4 worm cellular contexts compared by ENCODE assay signal in the genomic region with DNA sequence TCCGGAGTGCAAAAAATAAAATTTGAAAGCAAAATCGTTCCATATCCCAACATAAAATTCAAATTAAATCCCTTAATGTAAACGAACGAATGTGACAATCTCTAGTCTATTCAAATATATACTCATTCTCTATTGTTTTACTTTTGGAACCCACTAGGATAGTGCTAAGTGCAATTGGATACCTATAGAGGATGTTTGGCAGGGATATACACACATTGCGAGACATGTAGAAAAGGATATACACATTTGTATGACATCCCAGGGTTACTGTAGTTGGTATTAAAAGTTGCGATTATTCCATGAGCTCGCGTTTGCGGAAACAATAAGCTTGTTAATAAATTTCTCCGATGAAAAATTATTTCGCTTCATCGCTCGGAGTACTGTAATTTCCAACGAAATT.
TF ChIP-seq lines count a peak whose summit lies in the region.

No protein-coding gene starts in this region.

TF ChIP-seq in whole organism, early embryonic, 17 proteins besides CTCF, POLR2A, EP300 and RAD21:
- TF ChIP-seq pes-1 (GFP tag; IDR thresholded peaks at IDR 0.05; lab: Robert Waterston, UW), result peak; percentile 27; the same call in 1 of the 2 replicates
- peak; percentile 42 for TF ChIP-seq ceh-36 (tag; optimal IDR thresholded peaks at IDR 0.05; lab: Kevin White, UChicago)
- no peak for TF ChIP-seq hmg-4 (GFP tag; optimal IDR thresholded peaks at IDR 0.05; lab: Kevin White, UChicago)
- TF ChIP-seq sea-1 (GFP tag; conservative IDR thresholded peaks at IDR 0.05; lab: Robert Waterston, UW), result peak; percentile 30; the same call in 1 of the 2 replicates
- TF ChIP-seq ets-7 (tag; optimal IDR thresholded peaks at IDR 0.05; lab: Kevin White, UChicago), result no peak
- TF ChIP-seq hnd-1 (tag; optimal IDR thresholded peaks at IDR 0.05; lab: Kevin White, UChicago), result no peak
- peak; percentile 8 for TF ChIP-seq ceh-13 (GFP tag; optimal IDR thresholded peaks at IDR 0.05; lab: Kevin White, UChicago)
- TF ChIP-seq B0310.2 (tag; optimal IDR thresholded peaks at IDR 0.05; lab: Kevin White, UChicago), result no peak
- TF ChIP-seq tbx-37 (GFP tag; conservative IDR thresholded peaks at IDR 0.05; lab: Robert Waterston, UW), result no peak
- TF ChIP-seq aly-1 (tag; optimal IDR thresholded peaks at IDR 0.05; lab: Kevin White, UChicago), result no peak
- no peak for TF ChIP-seq F13C5.2 (tag; optimal IDR thresholded peaks at IDR 0.05; lab: Kevin White, UChicago)
- TF ChIP-seq tra-4 (tag; optimal IDR thresholded peaks at IDR 0.05; lab: Kevin White, UChicago), result peak; percentile 33
- TF ChIP-seq hmbx-1 (tag; optimal IDR thresholded peaks at IDR 0.05; lab: Kevin White, UChicago), result no peak
- TF ChIP-seq scrt-1 (GFP tag; IDR thresholded peaks at IDR 0.05; lab: Robert Waterston, UW), result no peak

TF ChIP-seq in whole organism, late embryonic, 69 proteins besides CTCF, POLR2A, EP300 and RAD21:
- TF ChIP-seq nhr-11 (tag; optimal IDR thresholded peaks at IDR 0.05; lab: Kevin White, UChicago) (no peak), dve-1 (tag; optimal IDR thresholded peaks at IDR 0.05; lab: Kevin White, UChicago) (no peak), hlh-13 (GFP tag; optimal IDR thresholded peaks at IDR 0.05; lab: Kevin White, UChicago) (no peak), ama-1 (optimal IDR thresholded peaks at IDR 0.05; lab: Kevin White, UChicago) (peak; percentile 88), odd-2 (tag; optimal IDR thresholded peaks at IDR 0.05; lab: Kevin White, UChicago) (no peak), sox-2 (GFP tag; IDR thresholded peaks at IDR 0.05; lab: Robert Waterston, UW) (peak; percentile 15; the same call in 1 of the 2 replicates), pha-2 (tag; optimal IDR thresholded peaks at IDR 0.05; lab: Kevin White, UChicago) (peak; percentile 3), elt-4 (tag; optimal IDR thresholded peaks at IDR 0.05; lab: Kevin White, UChicago) (no peak), ceh-34 (tag; optimal IDR thresholded peaks at IDR 0.05; lab: Kevin White, UChicago) (peak; percentile 35)

TF ChIP-seq in whole organism, midembryonic, 9 proteins besides CTCF, POLR2A, EP300 and RAD21:
- peak; percentile 41; the same call in 1 of the 2 replicates for TF ChIP-seq flt-1 (GFP tag; IDR thresholded peaks at IDR 0.05; lab: Robert Waterston, UW)
- no peak for TF ChIP-seq ztf-23 (GFP tag; IDR thresholded peaks at IDR 0.05; lab: Robert Waterston, UW)
- TF ChIP-seq ztf-29 (GFP tag; IDR thresholded peaks at IDR 0.05; lab: Robert Waterston, UW), result no peak

TF ChIP-seq in whole organism, mixed stage, embryonic, 35 proteins besides CTCF, POLR2A, EP300 and RAD21:
- no peak for TF ChIP-seq sptf-1 (tag; optimal IDR thresholded peaks at IDR 0.05; lab: Kevin White, UChicago)
- TF ChIP-seq nhr-2 (tag; optimal IDR thresholded peaks at IDR 0.05; lab: Kevin White, UChicago), result peak; percentile 42
- TF ChIP-seq ceh-39 (tag; optimal IDR thresholded peaks at IDR 0.05; lab: Kevin White, UChicago), result peak; percentile 13
- TF ChIP-seq lsy-2 (tag; optimal IDR thresholded peaks at IDR 0.05; lab: Kevin White, UChicago), result peak; percentile 78
- peak; percentile 50 for TF ChIP-seq cnd-1 (tag; optimal IDR thresholded peaks at IDR 0.05; lab: Kevin White, UChicago)
- peak; percentile 2 for TF ChIP-seq ceh-43 (GFP tag; optimal IDR thresholded peaks at IDR 0.05; lab: Kevin White, UChicago)
